Worm (Caenorhabditis elegans) whole organism, late embryonic: Measurements from ENCODE around the gene F09C6.10.

Experiments used
- C38D4.7 ChIP-seq: fragments of 200-800 bp; sonication (Bioruptor generic); optimal IDR thresholded peaks from 2 replicates; lab custom pipeline; 2018; ENCODE audit warnings: mild to moderate bottlenecking, missing genetic modification characterization, moderate library complexity, missing compliant biosample characterization
- F13H6.1 ChIP-seq: sonication (generic microtip); optimal IDR thresholded peaks from 2 replicates; lab custom pipeline; 2016; ENCODE audit warnings: missing genetic modification characterization, missing compliant biosample characterization
- K02D7.2 ChIP-seq: sonication (generic microtip); optimal IDR thresholded peaks from 2 replicates; lab custom pipeline; 2017; ENCODE audit warnings: mild to moderate bottlenecking, missing genetic modification characterization, missing compliant biosample characterization
- Y22D7AL.16 ChIP-seq: sonication (generic microtip); optimal IDR thresholded peaks from 2 replicates; lab custom pipeline; 2016; ENCODE audit warnings: missing genetic modification characterization, missing compliant biosample characterization
- ahr-1 ChIP-seq: sonication (generic microtip); optimal IDR thresholded peaks from 2 replicates; lab custom pipeline; 2016; ENCODE audit warnings: missing genetic modification characterization, missing compliant biosample characterization
- ceh-14 ChIP-seq: sonication (generic microtip); optimal IDR thresholded peaks from 2 replicates; lab custom pipeline; 2016; ENCODE audit warnings: missing genotype, missing genetic modification characterization, missing compliant biosample characterization
- ceh-18 ChIP-seq: sonication (generic microtip); optimal IDR thresholded peaks from 2 replicates; lab custom pipeline; 2016; ENCODE audit warnings: missing genetic modification characterization, missing compliant biosample characterization
- ceh-19 ChIP-seq: fragments of 200-800 bp; sonication (Bioruptor generic); optimal IDR thresholded peaks from 2 replicates; lab custom pipeline; 2018; ENCODE audit warnings: mild to moderate bottlenecking, missing genetic modification characterization, missing compliant biosample characterization
- ceh-22 ChIP-seq: sonication (generic microtip); optimal IDR thresholded peaks from 2 replicates; lab custom pipeline; 2017; ENCODE audit warnings: missing biosample characterization, missing genetic modification characterization
- ceh-30 ChIP-seq: fragments of 150-350 bp; optimal IDR thresholded peaks from 2 replicates; lab custom pipeline; 2014; ENCODE audit warnings: missing biosample characterization, missing genetic modification characterization
- ceh-34 ChIP-seq: sonication (generic microtip); optimal IDR thresholded peaks from 2 replicates; lab custom pipeline; 2016; ENCODE audit warnings: mild to moderate bottlenecking, missing genetic modification characterization, missing compliant biosample characterization
- ceh-45 ChIP-seq: fragments of 200-800 bp; sonication (Bioruptor generic); IDR thresholded peaks from 2 replicates; pipeline ENCODE4 v1.3.6; 2022; ENCODE audit warnings: missing genetic modification reagents, missing genetic modification characterization, missing compliant biosample characterization
- ceh-48 ChIP-seq: sonication (generic microtip); optimal IDR thresholded peaks from 2 replicates; lab custom pipeline; 2016; ENCODE audit warnings: missing genetic modification characterization, inconsistent platforms, missing compliant biosample characterization
- ceh-6 ChIP-seq: fragments of 200-800 bp; sonication (Bioruptor generic); optimal IDR thresholded peaks from 2 replicates; lab custom pipeline; 2018; ENCODE audit warnings: mild to moderate bottlenecking, missing genetic modification characterization, missing compliant biosample characterization
- ceh-9 ChIP-seq: sonication (generic microtip); optimal IDR thresholded peaks from 2 replicates; lab custom pipeline; 2016; ENCODE audit warnings: mild to moderate bottlenecking, missing genetic modification characterization, inconsistent platforms, missing compliant biosample characterization
- che-1 ChIP-seq: sonication (generic microtip); optimal IDR thresholded peaks from 2 replicates; lab custom pipeline; 2016; ENCODE audit warnings: mild to moderate bottlenecking, missing genetic modification characterization, missing compliant biosample characterization
- dve-1 ChIP-seq: sonication (generic microtip); optimal IDR thresholded peaks from 2 replicates; lab custom pipeline; 2017; ENCODE audit warnings: antibody characterized with exemption, mild to moderate bottlenecking, missing genetic modification characterization, missing compliant biosample characterization
- elt-2 ChIP-seq: sonication (generic microtip); optimal IDR thresholded peaks from 2 replicates; lab custom pipeline; 2016; ENCODE audit warnings: missing genetic modification reagents, missing genetic modification characterization, missing compliant biosample characterization
- ets-4 ChIP-seq: sonication (generic microtip); optimal IDR thresholded peaks from 2 replicates; lab custom pipeline; 2016; ENCODE audit warnings: missing genetic modification characterization, missing compliant biosample characterization
- eyg-1 ChIP-seq: sonication (generic microtip); optimal IDR thresholded peaks from 2 replicates; lab custom pipeline; 2016; ENCODE audit warnings: missing genotype, missing genetic modification characterization, missing compliant biosample characterization
- fax-1 ChIP-seq: sonication (generic microtip); optimal IDR thresholded peaks from 2 replicates; lab custom pipeline; 2016; ENCODE audit warnings: missing genotype, missing genetic modification characterization, missing compliant biosample characterization
- gmeb-2 ChIP-seq: sonication (generic microtip); optimal IDR thresholded peaks from 2 replicates; lab custom pipeline; 2016; ENCODE audit warnings: missing genetic modification characterization, inconsistent platforms, missing compliant biosample characterization
- hlh-15 ChIP-seq: sonication (generic microtip); optimal IDR thresholded peaks from 2 replicates; lab custom pipeline; 2016; ENCODE audit warnings: missing genetic modification characterization, missing compliant biosample characterization
- hlh-6 ChIP-seq: sonication (generic microtip); optimal IDR thresholded peaks from 2 replicates; lab custom pipeline; 2016; ENCODE audit warnings: missing genotype, missing genetic modification characterization, missing compliant biosample characterization
- lim-6 ChIP-seq: sonication (generic microtip); optimal IDR thresholded peaks from 2 replicates; lab custom pipeline; 2016; ENCODE audit warnings: missing genetic modification characterization, missing compliant biosample characterization
- lin-11 ChIP-seq: fragments of 200-800 bp; sonication (Bioruptor generic); optimal IDR thresholded peaks from 2 replicates; lab custom pipeline; 2018; ENCODE audit warnings: mild to moderate bottlenecking, missing genetic modification characterization, missing compliant biosample characterization
- mec-3 ChIP-seq: sonication (generic microtip); optimal IDR thresholded peaks from 2 replicates; lab custom pipeline; 2016; ENCODE audit warnings: borderline replicate concordance, missing genetic modification characterization, missing compliant biosample characterization
- nfya-1 ChIP-seq: sonication (generic microtip); optimal IDR thresholded peaks from 2 replicates; lab custom pipeline; 2017; ENCODE audit warnings: missing genetic modification characterization, mild to moderate bottlenecking, missing compliant biosample characterization, antibody characterized with exemption, moderate library complexity
- nhr-232 ChIP-seq: sonication (generic microtip); optimal IDR thresholded peaks from 2 replicates; lab custom pipeline; 2016; ENCODE audit warnings: missing genetic modification characterization, missing compliant biosample characterization
- npax-4 ChIP-seq: sonication (generic microtip); optimal IDR thresholded peaks from 2 replicates; lab custom pipeline; 2016; ENCODE audit warnings: missing genetic modification characterization, missing compliant biosample characterization
- pha-2 ChIP-seq: sonication (generic microtip); optimal IDR thresholded peaks from 2 replicates; lab custom pipeline; 2017; ENCODE audit warnings: mild to moderate bottlenecking, missing genetic modification characterization, missing compliant biosample characterization
- pqm-1 ChIP-seq: sonication (generic microtip); optimal IDR thresholded peaks from 2 replicates; lab custom pipeline; 2016; ENCODE audit warnings: missing genetic modification characterization, missing compliant biosample characterization
- ref-2 ChIP-seq: sonication (generic microtip); optimal IDR thresholded peaks from 2 replicates; lab custom pipeline; 2016; ENCODE audit warnings: missing genetic modification characterization, missing compliant biosample characterization
- sox-2 ChIP-seq: fragments of 200-800 bp; sonication (Bioruptor generic); IDR thresholded peaks from 2 replicates; pipeline ENCODE4 v1.3.6; 2022; ENCODE audit warnings: missing genetic modification reagents, missing genetic modification characterization, missing compliant biosample characterization
- tbx-7 ChIP-seq: sonication (generic microtip); optimal IDR thresholded peaks from 2 replicates; lab custom pipeline; 2016; ENCODE audit warnings: missing genotype, missing genetic modification characterization, missing compliant biosample characterization
- ttx-3 ChIP-seq: sonication (generic microtip); optimal IDR thresholded peaks from 2 replicates; lab custom pipeline; 2016; ENCODE audit warnings: missing genetic modification reagents, missing genetic modification characterization, missing compliant biosample characterization
- unc-3 ChIP-seq, 2 experiments: fragments of 200-800 bp in 1 of 2; sonication (Bioruptor generic) in 1 of 2; sonication (generic microtip) in 1 of 2; conservative IDR thresholded peaks in 1 of 2; optimal IDR thresholded peaks in 1 of 2; 2 replicates each; pipeline versions ENCODE4 v1.3.6 to Lab custom; 2016 to 2022; ENCODE audit warnings: missing compliant biosample characterization in 2 of 2, missing genetic modification characterization in 2 of 2, missing genetic modification reagents in 1 of 2
- unc-42 ChIP-seq: sonication (generic microtip); optimal IDR thresholded peaks from 2 replicates; lab custom pipeline; 2016; ENCODE audit warnings: missing genotype, missing genetic modification characterization, missing compliant biosample characterization
- unc-55 ChIP-seq: sonication (generic microtip); optimal IDR thresholded peaks from 2 replicates; lab custom pipeline; 2017; ENCODE audit warnings: missing biosample characterization, missing genetic modification reagents, missing genetic modification characterization
- ztf-16 ChIP-seq: sonication (generic microtip); optimal IDR thresholded peaks from 2 replicates; lab custom pipeline; 2017; ENCODE audit warnings: missing genetic modification characterization, missing compliant biosample characterization

F09C6.10 gene

ce11 chrV:16884744-16885143, 31.2 kb downstream of the F09C6.10 start, which contains the start of gene F09C6.13:
TSS of gene F09C6.13 (plus strand) at chrV:16885044.
- TF ChIP-seq ttx-3 (tag; lab: Kevin White, UChicago) (no peak), ceh-19 (no peak), sox-2 (no peak), che-1 (tag; lab: Kevin White, UChicago) (no peak), ets-4 (no peak), pqm-1 (tag; lab: Kevin White, UChicago) (no peak), lin-11 (tag; lab: Kevin White, UChicago) (no peak), hlh-15 (tag; lab: Kevin White, UChicago) (no peak), Y22D7AL.16 (no peak), ceh-14 (tag; lab: Kevin White, UChicago) (no peak), C38D4.7 (GFP tag; lab: Kevin White, UChicago) (no peak), elt-2 (tag; lab: Kevin White, UChicago) (no peak)

ce11 chrV:16882260-16882918, 33.6 kb downstream of the F09C6.10 start, which contains the start of the genes F09C6.11 and F09C6.12:
TSS of gene F09C6.11 (minus strand) at chrV:16882310.
TSS of gene F09C6.12 (plus strand) at chrV:16882868.
- TF ChIP-seq ceh-45 (GFP tag; lab: Robert Waterston, UW) (no peak), mec-3 (tag; lab: Kevin White, UChicago) (no peak), ceh-18 (tag; lab: Kevin White, UChicago) (no peak), fax-1 (tag; lab: Kevin White, UChicago) (no peak), sox-2 (no peak), elt-2 (tag; lab: Kevin White, UChicago) (no peak), ceh-34 (tag; lab: Kevin White, UChicago) (no peak)
- TF ChIP-seq, all 69 proteins: peak for 0

DNA sequence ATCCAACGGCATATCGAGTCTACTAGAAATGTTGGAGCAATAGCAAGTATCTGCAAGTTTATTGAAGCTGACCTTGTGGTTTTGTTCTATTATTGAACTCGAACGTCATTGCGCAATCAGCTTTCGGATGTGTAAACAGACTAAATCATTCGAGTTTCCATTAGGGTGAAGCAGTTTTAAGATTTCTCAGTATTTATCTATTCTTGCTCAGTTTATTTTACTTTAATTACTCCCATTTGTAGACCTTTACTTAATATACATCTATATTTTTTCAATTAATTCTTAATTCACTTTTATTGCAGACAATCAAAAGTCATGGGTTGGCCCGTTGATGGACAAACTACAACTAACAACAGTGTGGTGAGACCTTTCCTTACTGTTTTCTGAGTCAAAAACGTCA, 35.3 kb downstream of the F09C6.10 start, which contains the start of gene F09C6.14:
TSS of gene F09C6.14 (plus strand) at position 301 of the 400 bp plus-strand sequence.
- TF ChIP-seq npax-4 (tag; lab: Kevin White, UChicago) = no peak
- no peak for TF ChIP-seq tbx-7 (tag; lab: Kevin White, UChicago)
- TF ChIP-seq eyg-1 (tag; lab: Kevin White, UChicago) = no peak
- no peak for TF ChIP-seq nfya-1 (tag; lab: Kevin White, UChicago)
- no peak for TF ChIP-seq pha-2
- TF ChIP-seq ceh-6 = no peak
- TF ChIP-seq ceh-19 = no peak
- no peak for TF ChIP-seq dve-1 (tag; lab: Kevin White, UChicago)
- TF ChIP-seq lin-11 (tag; lab: Kevin White, UChicago) = no peak
- TF ChIP-seq ceh-45 (GFP tag; lab: Robert Waterston, UW) = no peak
- no peak for TF ChIP-seq ahr-1
- no peak for TF ChIP-seq elt-2 (tag; lab: Kevin White, UChicago)
- TF ChIP-seq fax-1 (tag; lab: Kevin White, UChicago) = no peak
- TF ChIP-seq unc-55 (GFP tag; lab: Kevin White, UChicago) = no peak
- no peak for TF ChIP-seq lim-6
- TF ChIP-seq K02D7.2 (tag; lab: Kevin White, UChicago) = no peak
- no peak for TF ChIP-seq F13H6.1 (tag; lab: Kevin White, UChicago)
- no peak for TF ChIP-seq ztf-16
- TF ChIP-seq, all 69 proteins: peak for 0

- TF ChIP-seq nhr-232 (tag; lab: Kevin White, UChicago) (no peak), hlh-6 (tag; lab: Kevin White, UChicago) (no peak), unc-42 (tag; lab: Kevin White, UChicago) (no peak), unc-3 (GFP tag; conservative IDR thresholded peaks at IDR 0.05; lab: Robert Waterston, UW) (no peak), unc-3 (tag; optimal IDR thresholded peaks at IDR 0.05; lab: Kevin White, UChicago) (no peak), sox-2 (no peak), npax-4 (tag; lab: Kevin White, UChicago) (no peak), Y22D7AL.16 (no peak), ceh-48 (tag; lab: Kevin White, UChicago) (no peak), ceh-22 (no peak), ref-2 (tag; lab: Kevin White, UChicago) (no peak), lim-6 (no peak), ceh-30 (tag; lab: Kevin White, UChicago) (no peak), ceh-9 (tag; lab: Kevin White, UChicago) (no peak), ahr-1 (no peak), gmeb-2 (no peak), ceh-45 (GFP tag; lab: Robert Waterston, UW) (no peak)
Measured at ce11 chrV:16880054-16880453, 35.9 kb downstream of the F09C6.10 start, which contains the start of gene F09C6.3. TSS of gene F09C6.3 (minus strand) at chrV:16880154.
